Worm (Caenorhabditis elegans) whole organism, L2 larva: ENCODE measurements around the gene T18D3.6.

ENCODE experiments used
- C34F6.9 ChIP-seq: fragments of 150-350 bp; optimal IDR thresholded peaks from 2 replicates; lab custom pipeline; 2014; ENCODE audit warnings: missing biosample characterization, missing genetic modification characterization
- F13H6.1 ChIP-seq: sonication (generic microtip); optimal IDR thresholded peaks from 2 replicates; lab custom pipeline; 2016; ENCODE audit warnings: missing genetic modification characterization, missing compliant biosample characterization
- R02D3.7 ChIP-seq: fragments of 150-350 bp; optimal IDR thresholded peaks from 2 replicates; lab custom pipeline; 2014; ENCODE audit warnings: missing biosample characterization, missing genetic modification characterization
- Y55F3AM.14 ChIP-seq: fragments of 200-800 bp; sonication (Bioruptor generic); optimal IDR thresholded peaks from 2 replicates; lab custom pipeline; 2018; ENCODE audit warnings: mild to moderate bottlenecking, missing genetic modification characterization, missing compliant biosample characterization
- ZK546.5 ChIP-seq: sonication (generic microtip); optimal IDR thresholded peaks from 2 replicates; lab custom pipeline; 2017; ENCODE audit warnings: missing biosample characterization, missing genetic modification characterization
- aly-2 ChIP-seq: fragments of 150-350 bp; optimal IDR thresholded peaks from 2 replicates; lab custom pipeline; 2014; ENCODE audit warnings: missing biosample characterization, missing genetic modification characterization
- ama-1 ChIP-seq: fragments of 150-350 bp; optimal IDR thresholded peaks from 2 replicates; lab custom pipeline; 2018; ENCODE audit warnings: inconsistent platforms
- blmp-1 ChIP-seq: sonication (generic microtip); optimal IDR thresholded peaks from 2 replicates; lab custom pipeline; 2017; ENCODE audit warnings: missing genetic modification characterization, mild to moderate bottlenecking, missing compliant biosample characterization, antibody characterized with exemption, moderate library complexity; ENCODE audit not compliant: insufficient read depth
- ceh-16 ChIP-seq: fragments of 150-350 bp; optimal IDR thresholded peaks from 2 replicates; lab custom pipeline; 2014; ENCODE audit warnings: missing biosample characterization, missing genetic modification characterization
- ceh-82 ChIP-seq: fragments of 150-350 bp; optimal IDR thresholded peaks from 2 replicates; lab custom pipeline; 2014; ENCODE audit warnings: missing biosample characterization, missing genetic modification characterization
- crh-2 ChIP-seq: sonication (generic microtip); optimal IDR thresholded peaks from 2 replicates; lab custom pipeline; 2017; ENCODE audit warnings: missing biosample characterization, missing genetic modification characterization
- dmd-4 ChIP-seq: sonication (generic microtip); optimal IDR thresholded peaks from 2 replicates; lab custom pipeline; 2017; ENCODE audit warnings: missing biosample characterization, missing genetic modification characterization
- elt-1 ChIP-seq: fragments of 150-350 bp; optimal IDR thresholded peaks from 2 replicates; lab custom pipeline; 2014; ENCODE audit warnings: missing biosample characterization, missing genetic modification characterization
- elt-3 ChIP-seq: sonication (generic microtip); optimal IDR thresholded peaks from 2 replicates; lab custom pipeline; 2017; ENCODE audit warnings: missing biosample characterization, missing genetic modification characterization
- fos-1 ChIP-seq: fragments of 150-350 bp; optimal IDR thresholded peaks from 2 replicates; lab custom pipeline; 2014; ENCODE audit warnings: missing biosample characterization, missing genetic modification characterization
- gmeb-1 ChIP-seq: fragments of 150-350 bp; optimal IDR thresholded peaks from 2 replicates; lab custom pipeline; 2014; ENCODE audit warnings: missing biosample characterization, missing genetic modification characterization
- lin-11 ChIP-seq: fragments of 150-350 bp; sonication (generic microtip); optimal IDR thresholded peaks from 2 replicates; lab custom pipeline; 2014; ENCODE audit warnings: missing biosample characterization, missing genetic modification characterization, inconsistent platforms, mixed read lengths
- lin-13 ChIP-seq: fragments of 150-350 bp; optimal IDR thresholded peaks from 2 replicates; lab custom pipeline; 2014; ENCODE audit warnings: missing biosample characterization, missing genetic modification reagents, missing genetic modification characterization
- lin-39 ChIP-seq: fragments of 150-350 bp; optimal IDR thresholded peaks from 2 replicates; lab custom pipeline; 2014; ENCODE audit warnings: missing biosample characterization, missing genetic modification reagents, missing genetic modification characterization
- lsy-2 ChIP-seq, 2 experiments: fragments of 150-350 bp in 1 of 2; sonication (generic microtip) in 1 of 2; optimal IDR thresholded peaks; 2 replicates each; lab custom pipeline; 2014 to 2017; ENCODE audit warnings: missing biosample characterization in 2 of 2, missing genetic modification characterization in 2 of 2
- mab-5 ChIP-seq: fragments of 150-350 bp; optimal IDR thresholded peaks from 2 replicates; lab custom pipeline; 2014; ENCODE audit warnings: missing biosample characterization, missing genetic modification characterization
- mbf-1 ChIP-seq: sonication (generic microtip); optimal IDR thresholded peaks from 2 replicates; lab custom pipeline; 2017; ENCODE audit warnings: missing biosample characterization, missing genetic modification characterization
- mdl-1 ChIP-seq, 2 experiments: fragments of 150-350 bp in 1 of 2; sonication (generic microtip) in 1 of 2; optimal IDR thresholded peaks; 2 replicates each; lab custom pipeline; 2017; ENCODE audit warnings: missing biosample characterization in 2 of 2, missing genetic modification characterization in 2 of 2
- nhr-11 ChIP-seq: fragments of 150-350 bp; optimal IDR thresholded peaks from 2 replicates; lab custom pipeline; 2014; ENCODE audit warnings: missing biosample characterization, missing genetic modification characterization
- nhr-129 ChIP-seq: fragments of 150-350 bp; optimal IDR thresholded peaks from 2 replicates; lab custom pipeline; 2014; ENCODE audit warnings: missing biosample characterization, missing genetic modification characterization
- nhr-21 ChIP-seq: fragments of 150-350 bp; optimal IDR thresholded peaks from 2 replicates; lab custom pipeline; 2014; ENCODE audit warnings: missing biosample characterization, missing genetic modification characterization
- nhr-23 ChIP-seq: fragments of 150-350 bp; optimal IDR thresholded peaks from 2 replicates; lab custom pipeline; 2014; ENCODE audit warnings: missing biosample characterization, missing genetic modification reagents, missing genetic modification characterization
- nhr-237 ChIP-seq: fragments of 150-350 bp; optimal IDR thresholded peaks from 2 replicates; lab custom pipeline; 2014; ENCODE audit warnings: missing biosample characterization, missing genetic modification characterization
- nhr-25 ChIP-seq: fragments of 150-350 bp; sonication (generic microtip); optimal IDR thresholded peaks from 3 replicates; lab custom pipeline; 2014; ENCODE audit warnings: missing biosample characterization, missing genetic modification characterization
- nhr-6 ChIP-seq: fragments of 150-350 bp; optimal IDR thresholded peaks from 2 replicates; lab custom pipeline; 2014; ENCODE audit warnings: missing biosample characterization, missing genetic modification characterization
- nhr-77 ChIP-seq: fragments of 150-350 bp; optimal IDR thresholded peaks from 2 replicates; lab custom pipeline; 2014; ENCODE audit warnings: missing biosample characterization, missing genetic modification characterization
- peb-1 ChIP-seq: fragments of 150-350 bp; optimal IDR thresholded peaks from 2 replicates; lab custom pipeline; 2014; ENCODE audit warnings: missing biosample characterization, missing genetic modification characterization
- sem-4 ChIP-seq: fragments of 150-350 bp; optimal IDR thresholded peaks from 2 replicates; lab custom pipeline; 2014; ENCODE audit warnings: missing biosample characterization, missing genetic modification reagents, missing genetic modification characterization
- skn-1 ChIP-seq: sonication (generic microtip); optimal IDR thresholded peaks from 2 replicates; lab custom pipeline; 2017; ENCODE audit warnings: missing biosample characterization, missing genetic modification characterization
- sma-3 ChIP-seq: sonication (generic microtip); optimal IDR thresholded peaks from 2 replicates; lab custom pipeline; 2016; ENCODE audit warnings: missing genetic modification reagents, missing genetic modification characterization, missing compliant biosample characterization
- sma-9 ChIP-seq, 2 experiments: fragments of 150-350 bp in 1 of 2; sonication (generic microtip) in 1 of 2; optimal IDR thresholded peaks; 2 replicates each; lab custom pipeline; 2014 to 2016; ENCODE audit warnings: missing genetic modification characterization in 2 of 2, mild to moderate bottlenecking in 1 of 2, missing biosample characterization in 1 of 2, missing compliant biosample characterization in 1 of 2, missing genetic modification reagents in 1 of 2, moderate library complexity in 1 of 2
- snpc-4 ChIP-seq: fragments of 150-350 bp; optimal IDR thresholded peaks from 2 replicates; lab custom pipeline; 2014; ENCODE audit warnings: missing biosample characterization, missing genetic modification characterization
- unc-39 ChIP-seq: fragments of 150-350 bp; optimal IDR thresholded peaks from 2 replicates; lab custom pipeline; 2014; ENCODE audit warnings: missing biosample characterization, missing genetic modification characterization
- unc-62 ChIP-seq: fragments of 150-350 bp; optimal IDR thresholded peaks from 2 replicates; lab custom pipeline; 2014; ENCODE audit warnings: missing biosample characterization, missing genetic modification reagents, missing genetic modification characterization
- zag-1 ChIP-seq: fragments of 150-350 bp; optimal IDR thresholded peaks from 2 replicates; lab custom pipeline; 2014; ENCODE audit warnings: missing biosample characterization, missing genetic modification characterization
- ztf-4 ChIP-seq: fragments of 150-350 bp; optimal IDR thresholded peaks from 2 replicates; lab custom pipeline; 2014; ENCODE audit warnings: missing biosample characterization, missing genetic modification characterization

The T18D3.6 gene

ce11 chrX:12449262-12449942, at the start of gene T18D3.6:
T18D3.6 (plus strand) TSS chrX:12449892.
- TF ChIP-seq ceh-82 = no peak
- TF ChIP-seq nhr-25 = peak; percentile 9
- no peak for TF ChIP-seq ztf-4
- TF ChIP-seq ceh-16 (tag; lab: Kevin White, UChicago) = no peak
- TF ChIP-seq skn-1 (tag; lab: Kevin White, UChicago) = no peak
- TF ChIP-seq lin-13 (GFP tag; lab: Kevin White, UChicago) = no peak
- TF ChIP-seq nhr-77 (tag; lab: Kevin White, UChicago) = no peak
- TF ChIP-seq fos-1 (tag; lab: Kevin White, UChicago) = peak; percentile 33
- no peak for TF ChIP-seq nhr-23 (tag; lab: Kevin White, UChicago)
- TF ChIP-seq nhr-237 = no peak
- TF ChIP-seq C34F6.9 (tag; lab: Kevin White, UChicago) = no peak
- no peak for TF ChIP-seq lin-11 (tag; lab: Kevin White, UChicago)
- TF ChIP-seq, all 48 proteins: peak for 2

- TF ChIP-seq snpc-4 = no peak
- TF ChIP-seq ama-1 (lab: Kevin White, UChicago) = no peak
- peak in 1 of 2 experiments; percentile 9 for TF ChIP-seq lsy-2 (tag; optimal IDR thresholded peaks at IDR 0.05; lab: Kevin White, UChicago)
- TF ChIP-seq R02D3.7 (tag; lab: Kevin White, UChicago) = no peak
- no peak for TF ChIP-seq sma-9 (GFP tag; optimal IDR thresholded peaks at IDR 0.05; lab: Kevin White, UChicago)
- TF ChIP-seq sma-9 (tag; optimal IDR thresholded peaks at IDR 0.05; lab: Kevin White, UChicago) = no peak
- TF ChIP-seq C34F6.9 (tag; lab: Kevin White, UChicago) = peak; percentile 18
- no peak for TF ChIP-seq nhr-6
- peak; percentile 27 for TF ChIP-seq Y55F3AM.14 (GFP tag; lab: Kevin White, UChicago)
- peak; percentile 39 for TF ChIP-seq zag-1 (tag; lab: Kevin White, UChicago)
- no peak for TF ChIP-seq nhr-11 (tag; lab: Kevin White, UChicago)
- TF ChIP-seq gmeb-1 (tag; lab: Kevin White, UChicago) = no peak
- TF ChIP-seq fos-1 (tag; lab: Kevin White, UChicago) = no peak
- TF ChIP-seq nhr-129 (tag; lab: Kevin White, UChicago) = no peak
- no peak for TF ChIP-seq peb-1 (tag; lab: Kevin White, UChicago)
- no peak for TF ChIP-seq ztf-4
- TF ChIP-seq F13H6.1 (tag; lab: Kevin White, UChicago) = no peak
- TF ChIP-seq ZK546.5 (tag; lab: Kevin White, UChicago) = no peak
- no peak for TF ChIP-seq elt-3
- TF ChIP-seq nhr-21 (tag; lab: Kevin White, UChicago) = no peak
- TF ChIP-seq mdl-1 (tag; optimal IDR thresholded peaks at IDR 0.05; lab: Kevin White, UChicago) = no peak
- TF ChIP-seq ceh-16 (tag; lab: Kevin White, UChicago) = no peak
- no peak for TF ChIP-seq elt-1 (tag; lab: Kevin White, UChicago)
- TF ChIP-seq sem-4 = no peak
- TF ChIP-seq blmp-1 = no peak
- TF ChIP-seq lin-11 (tag; lab: Kevin White, UChicago) = no peak
- TF ChIP-seq mab-5 (tag; lab: Kevin White, UChicago) = peak; percentile 67
- TF ChIP-seq crh-2 (tag; lab: Kevin White, UChicago) = no peak
- no peak for TF ChIP-seq unc-62 (GFP tag; lab: Kevin White, UChicago)
Observed at ce11 chrX:12404729-12405128, 45.0 kb upstream of the T18D3.6 start.

- TF ChIP-seq unc-39 = no peak
- TF ChIP-seq Y55F3AM.14 (GFP tag; lab: Kevin White, UChicago) = no peak
- TF ChIP-seq lin-39 (tag; lab: Kevin White, UChicago) = no peak
- TF ChIP-seq lin-13 (GFP tag; lab: Kevin White, UChicago) = no peak
- no peak for TF ChIP-seq nhr-77 (tag; lab: Kevin White, UChicago)
- TF ChIP-seq nhr-11 (tag; lab: Kevin White, UChicago) = no peak
- no peak for TF ChIP-seq nhr-237
- TF ChIP-seq sma-9 (GFP tag; optimal IDR thresholded peaks at IDR 0.05; lab: Kevin White, UChicago) = no peak
- no peak for TF ChIP-seq sma-9 (tag; optimal IDR thresholded peaks at IDR 0.05; lab: Kevin White, UChicago)
- no peak for TF ChIP-seq aly-2 (tag; lab: Kevin White, UChicago)
- no peak for TF ChIP-seq dmd-4 (tag; lab: Kevin White, UChicago)
- TF ChIP-seq elt-1 (tag; lab: Kevin White, UChicago) = no peak
- no peak for TF ChIP-seq blmp-1
- TF ChIP-seq sma-3 (GFP tag; lab: Kevin White, UChicago) = no peak
- TF ChIP-seq mdl-1 (tag; optimal IDR thresholded peaks at IDR 0.05; lab: Kevin White, UChicago) = no peak
- TF ChIP-seq ceh-82 = no peak
- no peak for TF ChIP-seq mbf-1 (tag; lab: Kevin White, UChicago)
- no peak for TF ChIP-seq lin-11 (tag; lab: Kevin White, UChicago)
Observed at ce11 chrX:12406037-12406436, 43.7 kb upstream of the T18D3.6 start.
